Fruit fly (Drosophila melanogaster): ENCODE data around the gene Fpgs2.
A peak's percentile ranks its signal among the peaks of the same experiment; 100 is the strongest.

Gene Fpgs2

DNA sequence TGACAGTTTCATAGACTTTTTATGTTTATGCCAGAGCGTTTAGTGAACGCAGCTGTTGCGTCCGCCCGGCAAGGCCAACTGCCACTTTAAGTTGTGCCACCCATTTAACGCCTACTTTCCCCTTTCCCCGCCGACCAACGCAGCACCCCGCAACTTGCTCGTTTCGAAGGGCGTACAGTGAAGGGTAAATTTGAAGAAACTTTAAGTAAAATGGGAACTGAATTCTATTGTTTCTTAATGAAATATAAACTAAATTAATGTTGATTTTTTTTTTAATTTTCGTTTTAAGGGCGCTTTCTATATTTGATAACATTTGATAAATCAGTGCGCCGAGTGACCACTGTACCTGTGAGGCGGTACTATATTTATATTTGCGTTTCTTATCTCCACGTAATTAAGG, 24.7 kb upstream of the Fpgs2 start (continued):
- TF ChIP-seq sens-2 (GFP tag; IDR thresholded peaks at IDR 0.05) = no peak
- peak; percentile 33; the same call in 1 of the 3 replicates for TF ChIP-seq croc (GFP tag; conservative IDR thresholded peaks at IDR 0.05)
- no peak for TF ChIP-seq Jarid2 (GFP tag; optimal IDR thresholded peaks at IDR 0.05)
- TF ChIP-seq sug (tag; optimal IDR thresholded peaks at IDR 0.05) = no peak
- no peak for TF ChIP-seq CG1529 (GFP tag; optimal IDR thresholded peaks at IDR 0.05)
- TF ChIP-seq CG4707 (GFP tag; optimal IDR thresholded peaks at IDR 0.05) = no peak
- TF ChIP-seq CG16779 (GFP tag; IDR thresholded peaks at IDR 0.05) = no peak
- no peak for TF ChIP-seq CG10979 (tag; optimal IDR thresholded peaks at IDR 0.05)
- no peak for TF ChIP-seq CG12071 (GFP tag; optimal IDR thresholded peaks at IDR 0.05)
- TF ChIP-seq fd64A (GFP tag; optimal IDR thresholded peaks at IDR 0.05) = no peak
- TF ChIP-seq gem (tag; optimal IDR thresholded peaks at IDR 0.05) = peak; percentile 48
- TF ChIP-seq CG32532 (GFP tag; IDR thresholded peaks at IDR 0.05) = peak; percentile 73
- no peak for TF ChIP-seq slp2 (GFP tag; optimal IDR thresholded peaks at IDR 0.05)
- TF ChIP-seq Atf6 (GFP tag; IDR thresholded peaks at IDR 0.05) = peak; percentile 60
- TF ChIP-seq CG18262 (tag; optimal IDR thresholded peaks at IDR 0.05) = no peak
- no peak for TF ChIP-seq CG8290 (GFP tag; optimal IDR thresholded peaks at IDR 0.05)
- TF ChIP-seq CG8290 (tag; optimal IDR thresholded peaks at IDR 0.05) = no peak
- TF ChIP-seq scrt (GFP tag; optimal IDR thresholded peaks at IDR 0.05) = peak; percentile 80
- TF ChIP-seq CG10543 (GFP tag; optimal IDR thresholded peaks at IDR 0.05) = peak; percentile 53
- TF ChIP-seq CG6854 (GFP tag; optimal IDR thresholded peaks at IDR 0.05) = peak; percentile 23
- no peak for TF ChIP-seq CG1603 (tag; optimal IDR thresholded peaks at IDR 0.05)
- TF ChIP-seq bab2 (GFP tag; optimal IDR thresholded peaks at IDR 0.05) = no peak
- no peak for TF ChIP-seq Mad (GFP tag; optimal IDR thresholded peaks at IDR 0.05)
- TF ChIP-seq CG6254 (GFP tag; optimal IDR thresholded peaks at IDR 0.05) = no peak
- no peak for TF ChIP-seq gce (GFP tag; IDR thresholded peaks at IDR 0.05)
- 0 out of 2 replicates have a peak, but pooled peaks have one; percentile 13 for TF ChIP-seq onecut (GFP tag; IDR thresholded peaks at IDR 0.05)
- TF ChIP-seq CG8944 (GFP tag; optimal IDR thresholded peaks at IDR 0.05) = no peak
- no peak for TF ChIP-seq CG16815 (GFP tag; optimal IDR thresholded peaks at IDR 0.05)
- peak; percentile 55 for TF ChIP-seq grau (tag; optimal IDR thresholded peaks at IDR 0.05)
- peak; percentile 35 for TF ChIP-seq Blimp-1 (GFP tag; optimal IDR thresholded peaks at IDR 0.05)
- TF ChIP-seq CG3281 (GFP tag; optimal IDR thresholded peaks at IDR 0.05) = peak; percentile 39
- TF ChIP-seq trh (GFP tag; optimal IDR thresholded peaks at IDR 0.05) = no peak
- TF ChIP-seq CrebB (tag; optimal IDR thresholded peaks at IDR 0.05) = no peak
- peak; percentile 16 for TF ChIP-seq vfl (GFP tag; optimal IDR thresholded peaks at IDR 0.05)
- TF ChIP-seq CG6683 (GFP tag; optimal IDR thresholded peaks at IDR 0.05) = peak; percentile 22
- peak; percentile 56 for TF ChIP-seq CG7839 (tag; optimal IDR thresholded peaks at IDR 0.05)
- TF ChIP-seq CG18599 (GFP tag; optimal IDR thresholded peaks at IDR 0.05) = peak; percentile 82
- 0 out of 2 replicates have a peak, but pooled peaks have one; percentile 19 for TF ChIP-seq gsb (GFP tag; IDR thresholded peaks at IDR 0.05)
- no peak for TF ChIP-seq CG2129 (GFP tag; IDR thresholded peaks at IDR 0.05; ENCODE audit: partially characterized antibody)
- TF ChIP-seq so (GFP tag; IDR thresholded peaks at IDR 0.05) = 0 out of 3 replicates have a peak, but pooled peaks have one; percentile 11
- TF ChIP-seq CG15696 (tag; optimal IDR thresholded peaks at IDR 0.05) = no peak
- TF ChIP-seq Dp (GFP tag; optimal IDR thresholded peaks at IDR 0.05) = no peak
- no peak for TF ChIP-seq CG2202 (tag; optimal IDR thresholded peaks at IDR 0.05)
- TF ChIP-seq CG17328 (GFP tag; IDR thresholded peaks at IDR 0.05) = no peak
- 0 out of 2 replicates have a peak, but pooled peaks have one; percentile 6 for TF ChIP-seq esg (GFP tag; conservative IDR thresholded peaks at IDR 0.05)
- no peak for TF ChIP-seq dm (GFP tag; optimal IDR thresholded peaks at IDR 0.05)
- TF ChIP-seq Dll (GFP tag; IDR thresholded peaks at IDR 0.05; ENCODE audit: partially characterized antibody) = no peak
- TF ChIP-seq gfzf (GFP tag; optimal IDR thresholded peaks at IDR 0.05) = no peak
- peak; percentile 70 for TF ChIP-seq slbo (GFP tag; IDR thresholded peaks at IDR 0.05)
- TF ChIP-seq CG34422 (GFP tag; IDR thresholded peaks at IDR 0.05) = 0 out of 3 replicates have a peak, but pooled peaks have one; percentile 47
- TF ChIP-seq NfI (GFP tag; optimal IDR thresholded peaks at IDR 0.05) = peak; percentile 39

All from whole organism, embryonic.